Fruit fly (Drosophila melanogaster) whole organism, embryonic: ENCODE data around the gene CG43156.
A peak's percentile ranks its signal among the peaks of the same experiment; 100 is the strongest.

Experiments
- Atf6 ChIP-seq: fragments of 200-800 bp; sonication (Bioruptor generic); IDR thresholded peaks from 2 replicates; pipeline ENCODE4 v1.3.6; 2022; ENCODE audit warnings: missing biosample characterization, missing genetic modification characterization
- CG12104 ChIP-seq: fragments of 200-800 bp; sonication (Bioruptor generic); optimal IDR thresholded peaks from 3 replicates; lab custom pipeline; 2016; ENCODE audit warnings: missing biosample characterization, missing genetic modification characterization
- CG1233 ChIP-seq: fragments of 200-800 bp; sonication (Bioruptor generic); optimal IDR thresholded peaks from 4 replicates; lab custom pipeline; 2018; ENCODE audit warnings: missing biosample characterization, mild to moderate bottlenecking, missing genetic modification characterization
- CG12744 ChIP-seq: fragments of 200-800 bp; sonication (Bioruptor generic); optimal IDR thresholded peaks from 2 replicates; lab custom pipeline; 2016; ENCODE audit warnings: missing biosample characterization, missing genetic modification characterization
- CG18619 ChIP-seq: fragments of 200-800 bp; sonication (Bioruptor generic); optimal IDR thresholded peaks from 3 replicates; lab custom pipeline; 2017; ENCODE audit warnings: missing biosample characterization, mild to moderate bottlenecking, missing genetic modification characterization
- CG6854 ChIP-seq: fragments of 200-800 bp; sonication (Bioruptor generic); optimal IDR thresholded peaks from 3 replicates; lab custom pipeline; 2017; ENCODE audit warnings: missing biosample characterization, mild to moderate bottlenecking, missing genetic modification characterization
- CG7745 ChIP-seq: fragments of 200-800 bp; sonication (Bioruptor generic); optimal IDR thresholded peaks from 2 replicates; lab custom pipeline; 2018; ENCODE audit warnings: missing biosample characterization, mild to moderate bottlenecking, missing genetic modification characterization, moderate library complexity
- CG7987 ChIP-seq: fragments of 200-800 bp; sonication (Bioruptor generic); optimal IDR thresholded peaks from 2 replicates; lab custom pipeline; 2018; ENCODE audit warnings: missing biosample characterization, mild to moderate bottlenecking, missing genetic modification characterization, moderate library complexity
- CG8924 ChIP-seq: fragments of 200-800 bp; optimal IDR thresholded peaks from 3 replicates; lab custom pipeline; 2019; ENCODE audit warnings: missing biosample characterization, mild to moderate bottlenecking, missing genetic modification characterization, moderate library complexity
- CG8944 ChIP-seq: fragments of 200-800 bp; sonication (Bioruptor generic); optimal IDR thresholded peaks from 3 replicates; lab custom pipeline; 2016; ENCODE audit warnings: missing biosample characterization, missing genetic modification characterization
- D19B ChIP-seq: fragments of 200-800 bp; sonication (Bioruptor generic); optimal IDR thresholded peaks from 2 replicates; lab custom pipeline; 2017; ENCODE audit warnings: missing biosample characterization, mild to moderate bottlenecking, missing genetic modification characterization
- Dll ChIP-seq: fragments of 200-800 bp; sonication (Bioruptor generic); IDR thresholded peaks from 4 replicates; pipeline ENCODE4 v1.3.6; 2022; ENCODE audit warnings: missing biosample characterization, missing genetic modification characterization; ENCODE audit not compliant: partially characterized antibody
- Drgx ChIP-seq: fragments of 200-800 bp; sonication (Bioruptor generic); IDR thresholded peaks from 2 replicates; pipeline ENCODE4 v1.3.6; 2022; ENCODE audit warnings: missing biosample characterization, missing genetic modification characterization
- Ets65A ChIP-seq: fragments of 200-800 bp; sonication (Bioruptor generic); peaks from one replicate; lab custom pipeline; 2016; ENCODE audit warnings: missing biosample characterization, missing genetic modification characterization
- Hand ChIP-seq: fragments of 200-800 bp; sonication (Bioruptor generic); optimal IDR thresholded peaks from 2 replicates; lab custom pipeline; 2017; ENCODE audit warnings: mild to moderate bottlenecking, missing biosample characterization, missing genetic modification reagents, missing genetic modification characterization
- HmgD ChIP-seq: fragments of 200-800 bp; sonication (Bioruptor generic); optimal IDR thresholded peaks from 3 replicates; lab custom pipeline; 2016; ENCODE audit warnings: missing biosample characterization, missing genetic modification characterization
- Mad ChIP-seq: fragments of 200-800 bp; sonication (Bioruptor generic); optimal IDR thresholded peaks from 2 replicates; lab custom pipeline; 2016; ENCODE audit warnings: missing biosample characterization, missing genetic modification characterization
- Meics ChIP-seq: fragments of 200-800 bp; sonication (Bioruptor generic); optimal IDR thresholded peaks from 2 replicates; lab custom pipeline; 2017; ENCODE audit warnings: missing biosample characterization, mild to moderate bottlenecking, missing genetic modification characterization
- Nf-YA ChIP-seq: fragments of 200-800 bp; sonication (Bioruptor generic); IDR thresholded peaks from 2 replicates; pipeline ENCODE4 v1.3.6; 2022; ENCODE audit warnings: missing biosample characterization, missing genetic modification characterization
- Nf-YC ChIP-seq: fragments of 200-800 bp; optimal IDR thresholded peaks from 3 replicates; lab custom pipeline; 2019; ENCODE audit warnings: missing biosample characterization, mild to moderate bottlenecking, missing genetic modification characterization, moderate library complexity
- NfI ChIP-seq: fragments of 200-800 bp; sonication (Bioruptor generic); optimal IDR thresholded peaks from 3 replicates; lab custom pipeline; 2018; ENCODE audit warnings: missing biosample characterization, mild to moderate bottlenecking, missing genetic modification characterization, moderate library complexity
- Ptx1 ChIP-seq: fragments of 200-800 bp; sonication (Bioruptor generic); IDR thresholded peaks from 2 replicates; pipeline ENCODE4 v1.3.6; 2022; ENCODE audit warnings: missing biosample characterization, missing genetic modification characterization
- Sry-β ChIP-seq: fragments of 200-800 bp; sonication (Bioruptor generic); optimal IDR thresholded peaks from 2 replicates; lab custom pipeline; 2018; ENCODE audit warnings: missing biosample characterization, mild to moderate bottlenecking, missing genetic modification characterization, moderate library complexity
- ab ChIP-seq: fragments of 200-800 bp; sonication (Bioruptor generic); optimal IDR thresholded peaks from 2 replicates; lab custom pipeline; 2016; ENCODE audit warnings: missing biosample characterization, missing genetic modification characterization
- bowl ChIP-seq: fragments of 200-800 bp; sonication (Bioruptor generic); IDR thresholded peaks from 2 replicates; pipeline ENCODE4 v1.3.6; 2022; ENCODE audit warnings: missing biosample characterization, missing genetic modification characterization
- dimm ChIP-seq: fragments of 200-800 bp; sonication (Bioruptor generic); IDR thresholded peaks from 2 replicates; pipeline ENCODE4 v1.3.6; 2022; ENCODE audit warnings: missing biosample characterization, missing genetic modification characterization
- dmrt11E ChIP-seq: fragments of 200-800 bp; sonication (Bioruptor generic); optimal IDR thresholded peaks from 3 replicates; lab custom pipeline; 2018; ENCODE audit warnings: missing biosample characterization, mild to moderate bottlenecking, missing genetic modification characterization, moderate library complexity
- exex ChIP-seq: fragments of 200-800 bp; sonication (Bioruptor generic); optimal IDR thresholded peaks from 4 replicates; lab custom pipeline; 2018; ENCODE audit warnings: missing biosample characterization, mild to moderate bottlenecking, missing genetic modification characterization, moderate library complexity
- grn ChIP-seq: fragments of 200-800 bp; sonication (Bioruptor generic); optimal IDR thresholded peaks from 3 replicates; lab custom pipeline; 2017; ENCODE audit warnings: missing biosample characterization, missing genetic modification characterization
- hkb ChIP-seq, 2 experiments: fragments of 200-800 bp in 1 of 2; fragments of >200 bp in 1 of 2; sonication (Bioruptor generic) in 1 of 2; IDR thresholded peaks in 1 of 2; optimal IDR thresholded peaks in 1 of 2; 2 replicates each; pipeline versions ENCODE4 v1.3.6 to Lab custom; 2017 to 2022; ENCODE audit warnings: missing biosample characterization in 1 of 2, missing genetic modification characterization in 1 of 2
- lbe ChIP-seq: fragments of 200-800 bp; sonication (Bioruptor generic); optimal IDR thresholded peaks from 2 replicates; lab custom pipeline; 2016; ENCODE audit warnings: missing biosample characterization, mild to moderate bottlenecking, missing genetic modification characterization
- mirr ChIP-seq: fragments of 200-800 bp; sonication (Bioruptor generic); optimal IDR thresholded peaks from 3 replicates; lab custom pipeline; 2018; ENCODE audit warnings: missing biosample characterization, mild to moderate bottlenecking, missing genetic modification characterization
- nerfin-2 ChIP-seq: fragments of 200-800 bp; sonication (Bioruptor generic); IDR thresholded peaks from 2 replicates; pipeline ENCODE4 v1.3.6; 2022; ENCODE audit warnings: missing biosample characterization, missing genetic modification characterization; ENCODE audit not compliant: partially characterized antibody
- pan ChIP-seq, 4 experiments: fragments of >200 bp in 3 of 4; fragments of 200-800 bp in 1 of 4; sonication (Bioruptor generic) in 1 of 4; optimal IDR thresholded peaks in 3 of 4; IDR thresholded peaks in 1 of 4; 2 replicates each; pipeline versions ENCODE4 v1.3.6 to Lab custom; 2017 to 2022; ENCODE audit warnings: missing biosample characterization in 2 of 4, missing genetic modification characterization in 2 of 4, mixed read lengths in 1 of 4
- peb ChIP-seq: fragments of 200-800 bp; sonication (Bioruptor generic); IDR thresholded peaks from 2 replicates; pipeline ENCODE4 v1.3.6; 2022; ENCODE audit warnings: missing biosample characterization, missing genetic modification characterization
- pho ChIP-seq: fragments of 200-800 bp; sonication (Bioruptor generic); optimal IDR thresholded peaks from 2 replicates; lab custom pipeline; 2016; ENCODE audit warnings: missing biosample characterization, missing genetic modification characterization
- prd ChIP-seq, 3 experiments: fragments of >200 bp in 2 of 3; fragments of 200-800 bp in 1 of 3; sonication (Bioruptor generic) in 1 of 3; optimal IDR thresholded peaks in 2 of 3; IDR thresholded peaks in 1 of 3; 2 replicates in 2 of 3; 3 replicates in 1 of 3; pipeline versions ENCODE4 v1.3.6 to Lab custom; 2017 to 2022; ENCODE audit warnings: missing biosample characterization in 1 of 3, missing genetic modification characterization in 1 of 3
- row ChIP-seq: fragments of 200-800 bp; sonication (Bioruptor generic); IDR thresholded peaks from 3 replicates; pipeline ENCODE4 v1.3.6; 2022; ENCODE audit warnings: missing biosample characterization, missing genetic modification characterization
- schlank ChIP-seq: fragments of 200-800 bp; sonication (Bioruptor generic); optimal IDR thresholded peaks from 2 replicates; lab custom pipeline; 2018; ENCODE audit warnings: missing biosample characterization, mild to moderate bottlenecking, missing genetic modification characterization
- sens-2 ChIP-seq: fragments of 200-800 bp; sonication (Bioruptor generic); IDR thresholded peaks from 2 replicates; pipeline ENCODE4 v1.3.6; 2022; ENCODE audit warnings: missing biosample characterization, missing genetic modification characterization
- sug ChIP-seq: fragments of 200-800 bp; optimal IDR thresholded peaks from 2 replicates; lab custom pipeline; 2019; ENCODE audit warnings: missing biosample characterization, mild to moderate bottlenecking, missing genetic modification characterization, moderate library complexity
- trem ChIP-seq: fragments of 200-800 bp; optimal IDR thresholded peaks from 3 replicates; lab custom pipeline; 2019; ENCODE audit warnings: missing biosample characterization, mild to moderate bottlenecking, missing genetic modification characterization, moderate library complexity
- tx ChIP-seq: fragments of 200-800 bp; sonication (Bioruptor generic); optimal IDR thresholded peaks from 2 replicates; lab custom pipeline; 2016; ENCODE audit warnings: missing biosample characterization, missing genetic modification characterization
- yki ChIP-seq: fragments of >200 bp; optimal IDR thresholded peaks from 3 replicates; lab custom pipeline; 2018
- z ChIP-seq: fragments of 200-800 bp; sonication (Bioruptor generic); IDR thresholded peaks from 3 replicates; pipeline ENCODE4 v1.3.6; 2022; ENCODE audit warnings: missing biosample characterization, missing genetic modification characterization

Gene CG43156

DNA sequence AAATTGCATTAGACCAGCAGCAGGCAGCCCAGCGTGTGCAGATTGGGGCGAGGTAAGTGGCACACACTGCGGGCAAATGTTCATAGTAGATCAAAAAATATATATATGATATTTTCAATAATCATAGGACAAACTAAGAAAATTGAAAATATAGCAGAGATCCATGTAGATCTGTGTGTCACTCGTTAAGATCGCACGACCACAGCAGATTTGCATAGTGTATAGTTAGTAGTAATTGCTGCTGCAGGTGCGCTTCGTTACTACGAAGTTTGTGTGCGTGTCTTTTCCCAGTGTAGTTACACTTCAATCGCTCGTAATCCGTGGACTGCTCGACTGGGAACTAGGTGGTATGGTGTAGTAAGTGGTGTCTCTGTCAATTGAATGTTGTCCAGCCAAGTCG is 29.5 kb downstream of the CG43156 start, which contains the start of gene CG10352:
CG10352 (minus strand) TSS at position 4 of the 400 bp plus-strand sequence.
- TF ChIP-seq Sry-β (GFP tag; lab: Kevin White, UChicago): no peak
- TF ChIP-seq Ptx1 (GFP tag; lab: Robert Waterston, UW): no peak; the same call in 1 of the 2 replicates
- no peak for TF ChIP-seq CG1233 (GFP tag; lab: Kevin White, UChicago)
- TF ChIP-seq Nf-YA (GFP tag; lab: Robert Waterston, UW): no peak
- no peak for TF ChIP-seq CG12104 (GFP tag; lab: Kevin White, UChicago)
- TF ChIP-seq lbe (GFP tag; lab: Kevin White, UChicago): no peak
- no peak for TF ChIP-seq tx (GFP tag; lab: Kevin White, UChicago)
- no peak for TF ChIP-seq trem
- no peak for TF ChIP-seq Dll
- TF ChIP-seq CG18619: no peak
- TF ChIP-seq CG8924 (tag; lab: Kevin White, UChicago): no peak
- TF ChIP-seq Drgx (GFP tag; lab: Robert Waterston, UW): peak; percentile 48; the same call in 1 of the 2 replicates
- no peak for TF ChIP-seq NfI (GFP tag; lab: Kevin White, UChicago)
- peak; percentile 57 for TF ChIP-seq Meics (GFP tag; lab: Kevin White, UChicago)
- TF ChIP-seq row (GFP tag; lab: Robert Waterston, UW): peak; percentile 51
- TF ChIP-seq Mad (GFP tag; lab: Kevin White, UChicago): no peak
- TF ChIP-seq z (GFP tag; lab: Robert Waterston, UW): no peak
- TF ChIP-seq CG7745 (tag; lab: Kevin White, UChicago): no peak
- TF ChIP-seq CG8944: no peak
- TF ChIP-seq pho (GFP tag; lab: Kevin White, UChicago): no peak
- no peak for TF ChIP-seq Nf-YC
- no peak for TF ChIP-seq prd (optimal IDR thresholded peaks at IDR 0.05; lab: Kevin White, UChicago)
- 0 out of 3 replicates have a peak, but pooled peaks have one; percentile 14 for TF ChIP-seq prd (GFP tag; IDR thresholded peaks at IDR 0.05; lab: Robert Waterston, UW)
- no peak for TF ChIP-seq dimm (GFP tag; lab: Robert Waterston, UW)
- no peak for TF ChIP-seq CG6854
- TF ChIP-seq ab (GFP tag; lab: Kevin White, UChicago): no peak
- no peak for TF ChIP-seq yki (lab: Kevin White, UChicago)
- no peak for TF ChIP-seq dmrt11E (tag; lab: Kevin White, UChicago)
- no peak for TF ChIP-seq sens-2 (GFP tag; lab: Robert Waterston, UW)
- TF ChIP-seq CG12744 (GFP tag; lab: Kevin White, UChicago): no peak
- TF ChIP-seq hkb (optimal IDR thresholded peaks at IDR 0.05; lab: Kevin White, UChicago): no peak
- 0 out of 2 replicates have a peak, but pooled peaks have one; percentile 14 for TF ChIP-seq hkb (GFP tag; IDR thresholded peaks at IDR 0.05; lab: Robert Waterston, UW)
- TF ChIP-seq nerfin-2 (GFP tag; lab: Robert Waterston, UW): no peak
- no peak for TF ChIP-seq bowl
- TF ChIP-seq peb (GFP tag; lab: Robert Waterston, UW): no peak

dm6 chrX:11875146-11875830 is 31.4 kb downstream of the CG43156 start:
- TF ChIP-seq schlank (no peak), CG7987 (GFP tag; lab: Kevin White, UChicago) (no peak), pan (optimal IDR thresholded peaks at IDR 0.05; lab: Kevin White, UChicago) (no peak), pan (GFP tag; optimal IDR thresholded peaks at IDR 0.05 in 1 of 2, IDR thresholded peaks at IDR 0.05 in 1 of 2) (peak in 1 of 2 experiments; percentile 8), exex (tag; lab: Kevin White, UChicago) (peak; percentile 64), row (GFP tag; lab: Robert Waterston, UW) (peak; percentile 73), grn (GFP tag; lab: Kevin White, UChicago) (peak; percentile 96), D19B (GFP tag; lab: Kevin White, UChicago) (peak; percentile 95), Atf6 (GFP tag; lab: Robert Waterston, UW) (0 out of 2 replicates have a peak, but pooled peaks have one; percentile 6), Hand (no peak), Ets65A (GFP tag; lab: Kevin White, UChicago) (peak; percentile 69), mirr (peak; percentile 30), sug (tag; lab: Kevin White, UChicago) (peak; percentile 38), HmgD (GFP tag; lab: Kevin White, UChicago) (no peak)
